Fruit fly (Drosophila melanogaster) whole organism, prepupa: ENCODE measurements around the gene ND-MLRQ.

Experiments
- CG10631 ChIP-seq: fragments of 200-800 bp; sonication (Bioruptor generic); optimal IDR thresholded peaks from 2 replicates; lab custom pipeline; 2016; ENCODE audit warnings: missing biosample characterization, missing genetic modification characterization
- CG11294 ChIP-seq: fragments of 200-800 bp; sonication (Bioruptor generic); IDR thresholded peaks from 2 replicates; pipeline ENCODE4 v1.3.6; 2022; ENCODE audit warnings: missing biosample characterization, missing genetic modification characterization
- CG11902 ChIP-seq: fragments of 200-800 bp; sonication (Bioruptor generic); optimal IDR thresholded peaks from 3 replicates; lab custom pipeline; 2016; ENCODE audit warnings: missing biosample characterization, missing genetic modification characterization
- CG3032 ChIP-seq: fragments of 200-800 bp; optimal IDR thresholded peaks from 2 replicates; lab custom pipeline; 2019; ENCODE audit warnings: missing biosample characterization, mild to moderate bottlenecking, missing genetic modification characterization, moderate library complexity
- CG31627 ChIP-seq: fragments of 200-800 bp; sonication (Bioruptor generic); optimal IDR thresholded peaks from 3 replicates; lab custom pipeline; 2016; ENCODE audit warnings: missing biosample characterization, missing genetic modification characterization
- CG34406 ChIP-seq: fragments of 200-800 bp; sonication (Bioruptor generic); optimal IDR thresholded peaks from 3 replicates; lab custom pipeline; 2016; ENCODE audit warnings: missing biosample characterization, missing genetic modification characterization
- CG4318 ChIP-seq: fragments of 200-800 bp; sonication (Bioruptor generic); optimal IDR thresholded peaks from 3 replicates; lab custom pipeline; 2017; ENCODE audit warnings: missing biosample characterization, mild to moderate bottlenecking, missing genetic modification characterization
- CG6276 ChIP-seq: fragments of 200-800 bp; sonication (Bioruptor generic); optimal IDR thresholded peaks from 2 replicates; lab custom pipeline; 2017; ENCODE audit warnings: missing biosample characterization, mild to moderate bottlenecking, missing genetic modification characterization
- CG6792 ChIP-seq: fragments of 200-800 bp; sonication (Bioruptor generic); optimal IDR thresholded peaks from 3 replicates; lab custom pipeline; 2016; ENCODE audit warnings: missing biosample characterization, missing genetic modification characterization
- CG8632 ChIP-seq: fragments of 200-800 bp; sonication (Bioruptor generic); optimal IDR thresholded peaks from 3 replicates; lab custom pipeline; 2016; ENCODE audit warnings: missing biosample characterization, missing genetic modification characterization
- Eip93F ChIP-seq: fragments of 200-800 bp; sonication (Bioruptor generic); optimal IDR thresholded peaks from 2 replicates; lab custom pipeline; 2016; ENCODE audit warnings: missing biosample characterization, mild to moderate bottlenecking, missing genetic modification characterization
- Ets21C ChIP-seq: fragments of 200-800 bp; sonication (Bioruptor generic); optimal IDR thresholded peaks from 3 replicates; lab custom pipeline; 2016; ENCODE audit warnings: missing biosample characterization, missing genetic modification characterization
- Gug ChIP-seq: fragments of 200-800 bp; sonication (Bioruptor generic); IDR thresholded peaks from 2 replicates; pipeline ENCODE4 v1.3.6; 2022; ENCODE audit warnings: missing biosample characterization, missing genetic modification characterization
- Hr38 ChIP-seq: sonication (Bioruptor generic); optimal IDR thresholded peaks from 2 replicates; lab custom pipeline; 2016; ENCODE audit warnings: missing biosample characterization, missing genetic modification characterization
- Hr39 ChIP-seq: fragments of 200-800 bp; sonication (Bioruptor generic); optimal IDR thresholded peaks from 2 replicates; lab custom pipeline; 2016; ENCODE audit warnings: missing biosample characterization, missing genetic modification characterization
- OdsH ChIP-seq: fragments of 200-800 bp; sonication (Bioruptor generic); optimal IDR thresholded peaks from 3 replicates; lab custom pipeline; 2016; ENCODE audit warnings: missing biosample characterization, missing genetic modification characterization
- Smox ChIP-seq: fragments of 200-800 bp; sonication (Bioruptor generic); optimal IDR thresholded peaks from 3 replicates; lab custom pipeline; 2016; ENCODE audit warnings: missing biosample characterization, missing genetic modification characterization
- Sox102F ChIP-seq: fragments of 200-800 bp; sonication (Bioruptor generic); optimal IDR thresholded peaks from 2 replicates; lab custom pipeline; 2016; ENCODE audit warnings: missing biosample characterization, mild to moderate bottlenecking, missing genetic modification characterization
- Sox14 ChIP-seq: fragments of 200-800 bp; sonication (Bioruptor generic); optimal IDR thresholded peaks from 3 replicates; lab custom pipeline; 2016; ENCODE audit warnings: missing biosample characterization, missing genetic modification characterization
- achi ChIP-seq: fragments of 200-800 bp; sonication (Bioruptor generic); optimal IDR thresholded peaks from 3 replicates; lab custom pipeline; 2016; ENCODE audit warnings: missing biosample characterization, missing genetic modification characterization
- cyc ChIP-seq: fragments of 200-800 bp; sonication (Bioruptor generic); optimal IDR thresholded peaks from 3 replicates; lab custom pipeline; 2016; ENCODE audit warnings: missing biosample characterization, missing genetic modification characterization
- eg ChIP-seq: fragments of 200-800 bp; sonication (Bioruptor generic); IDR thresholded peaks from 3 replicates; pipeline ENCODE4 v1.3.6; 2022; ENCODE audit warnings: missing biosample characterization, missing genetic modification characterization
- fd59A ChIP-seq: fragments of 200-800 bp; sonication (Bioruptor generic); optimal IDR thresholded peaks from 2 replicates; lab custom pipeline; 2017; ENCODE audit warnings: missing biosample characterization, mild to moderate bottlenecking, missing genetic modification characterization, missing genetic modification reagents
- fd85E ChIP-seq: fragments of 200-800 bp; sonication (Bioruptor generic); optimal IDR thresholded peaks from 3 replicates; lab custom pipeline; 2016; ENCODE audit warnings: missing biosample characterization, missing genetic modification characterization
- lz ChIP-seq: fragments of 200-800 bp; sonication (Bioruptor generic); optimal IDR thresholded peaks from 3 replicates; lab custom pipeline; 2016; ENCODE audit warnings: missing biosample characterization, missing genetic modification characterization
- net ChIP-seq: fragments of 200-800 bp; sonication (Bioruptor generic); optimal IDR thresholded peaks from 3 replicates; lab custom pipeline; 2016; ENCODE audit warnings: missing biosample characterization, missing genetic modification characterization
- pdm3 ChIP-seq: fragments of 200-800 bp; sonication (Bioruptor generic); optimal IDR thresholded peaks from 3 replicates; lab custom pipeline; 2016; ENCODE audit warnings: missing biosample characterization, missing genetic modification characterization
- salr ChIP-seq, 2 experiments: fragments of 200-800 bp; sonication (Bioruptor generic); optimal IDR thresholded peaks; 3 replicates each; lab custom pipeline; 2016 to 2018; ENCODE audit warnings: missing biosample characterization in 2 of 2, missing genetic modification characterization in 2 of 2, mild to moderate bottlenecking in 1 of 2
- ss ChIP-seq, 2 experiments: fragments of 200-800 bp; sonication (Bioruptor generic); optimal IDR thresholded peaks; 2 replicates in 1 of 2; 3 replicates in 1 of 2; lab custom pipeline; 2017 to 2018; ENCODE audit warnings: mild to moderate bottlenecking in 2 of 2, missing biosample characterization in 2 of 2, missing genetic modification characterization in 2 of 2, moderate library complexity in 1 of 2
- svp ChIP-seq: fragments of 200-800 bp; sonication (Bioruptor generic); peaks from one replicate; lab custom pipeline; 2016; ENCODE audit warnings: missing biosample characterization, missing genetic modification characterization
- topi ChIP-seq: fragments of 200-800 bp; sonication (Bioruptor generic); optimal IDR thresholded peaks from 3 replicates; lab custom pipeline; 2016; ENCODE audit warnings: missing biosample characterization, missing genetic modification characterization
- vri ChIP-seq: fragments of 200-800 bp; sonication (Bioruptor generic); optimal IDR thresholded peaks from 3 replicates; lab custom pipeline; 2016; ENCODE audit warnings: missing biosample characterization, mild to moderate bottlenecking, missing genetic modification characterization

ND-MLRQ gene

dm6 chr3L:23339079-23339727, at the start of gene ND-MLRQ:
Gene ND-MLRQ, plus strand, starts transcription at chr3L:23339326.
- TF ChIP-seq svp (GFP tag; lab: Kevin White, UChicago) = peak; percentile 33
- no peak for TF ChIP-seq CG10631
- TF ChIP-seq CG6276 (GFP tag; lab: Kevin White, UChicago) = peak; percentile 25

DNA sequence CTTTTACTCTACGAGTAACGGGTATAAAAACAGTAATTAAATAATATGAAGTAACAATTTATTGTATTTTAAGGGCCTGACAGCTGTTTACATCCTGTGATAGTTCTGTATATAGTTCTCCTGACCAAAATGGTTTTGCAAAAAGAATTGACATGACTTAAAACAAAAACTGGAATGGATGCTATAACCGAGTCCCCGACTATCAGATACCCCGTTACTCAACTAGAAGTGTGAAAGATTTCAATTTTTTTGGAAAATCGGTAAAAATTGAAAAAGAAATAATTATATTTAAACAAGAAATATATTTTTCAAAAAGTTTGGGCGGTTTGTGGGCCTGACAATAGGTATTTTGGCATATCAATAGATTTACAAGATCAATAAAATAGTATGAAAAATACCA, 2.6 kb upstream of the ND-MLRQ start:
- TF ChIP-seq Sox14 (GFP tag; lab: Kevin White, UChicago) = no peak
- TF ChIP-seq CG3032 (tag; lab: Kevin White, UChicago) = no peak
- no peak for TF ChIP-seq fd85E (GFP tag; lab: Kevin White, UChicago)
- no peak for TF ChIP-seq ss (GFP tag; optimal IDR thresholded peaks at IDR 0.05; lab: Kevin White, UChicago)
- no peak for TF ChIP-seq CG6276 (GFP tag; lab: Kevin White, UChicago)
- no peak for TF ChIP-seq achi (GFP tag; lab: Kevin White, UChicago)
- no peak for TF ChIP-seq Sox102F (GFP tag; lab: Kevin White, UChicago)
- TF ChIP-seq CG8632 = no peak
- TF ChIP-seq salr (GFP tag; optimal IDR thresholded peaks at IDR 0.05; lab: Kevin White, UChicago) = no peak
- TF ChIP-seq vri (GFP tag; lab: Kevin White, UChicago) = no peak
- no peak for TF ChIP-seq net (GFP tag; lab: Kevin White, UChicago)
- no peak for TF ChIP-seq fd59A (GFP tag; lab: Kevin White, UChicago)
- no peak for TF ChIP-seq Gug (GFP tag; lab: Robert Waterston, UW)
- no peak for TF ChIP-seq lz (GFP tag; lab: Kevin White, UChicago)

dm6 chr3L:23337939-23338338, 1.2 kb upstream of the ND-MLRQ start, which contains the start of gene alpha-Cat:
Gene alpha-Cat, minus strand, starts transcription at chr3L:23338100.
- TF ChIP-seq CG34406 (GFP tag; lab: Kevin White, UChicago) = no peak
- no peak for TF ChIP-seq Smox (GFP tag; lab: Kevin White, UChicago)
- TF ChIP-seq CG11902 (GFP tag; lab: Kevin White, UChicago) = peak; percentile 5
- peak; percentile 2 for TF ChIP-seq cyc
- TF ChIP-seq CG31627 (GFP tag; lab: Kevin White, UChicago) = peak; percentile 16
- peak; percentile 3 for TF ChIP-seq OdsH (GFP tag; lab: Kevin White, UChicago)
- TF ChIP-seq pdm3 (GFP tag; lab: Kevin White, UChicago) = peak; percentile 5
- TF ChIP-seq Hr39 = peak; percentile 37
- TF ChIP-seq net (GFP tag; lab: Kevin White, UChicago) = no peak

DNA sequence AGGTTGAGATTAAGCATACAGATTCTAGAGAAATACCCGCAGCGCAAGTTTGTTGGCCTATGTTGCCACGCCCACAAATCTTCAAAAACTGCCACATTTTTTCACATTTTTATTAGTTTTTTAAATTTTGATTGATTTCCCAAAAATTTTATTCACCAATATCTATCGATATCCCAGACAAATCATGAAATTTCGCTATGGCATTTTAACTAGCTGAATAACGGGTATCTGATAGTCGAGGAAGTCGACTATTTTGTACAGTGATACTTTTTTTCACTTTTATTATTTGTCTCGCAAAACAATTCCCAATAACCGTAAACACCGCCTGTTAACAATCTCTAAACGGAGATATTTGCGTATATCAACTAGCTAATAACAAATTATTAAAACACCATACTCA, 944 bp downstream of the ND-MLRQ start:
- TF ChIP-seq topi (GFP tag; lab: Kevin White, UChicago) = no peak

DNA sequence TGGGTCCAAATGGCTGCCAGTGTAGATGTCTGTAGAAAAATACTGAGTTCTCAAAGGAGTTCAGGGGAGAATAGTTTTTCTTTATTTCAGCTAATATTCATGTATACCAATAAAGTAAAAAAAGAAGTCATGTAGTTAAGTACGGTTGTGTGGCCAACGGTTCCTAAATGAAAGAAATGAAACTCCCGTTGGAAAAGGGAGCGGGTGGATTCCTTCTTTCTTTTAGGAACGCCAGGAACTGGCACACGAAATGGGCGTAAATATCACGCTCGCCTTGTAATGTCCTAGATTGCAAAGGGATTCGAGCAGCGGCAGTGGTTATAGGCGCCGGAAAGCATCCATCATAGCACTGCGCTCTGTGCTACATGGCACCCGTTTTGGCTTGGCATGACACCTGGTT, 4.3 kb downstream of the ND-MLRQ start:
- TF ChIP-seq svp (GFP tag; lab: Kevin White, UChicago) = peak; percentile 23
- no peak for TF ChIP-seq topi (GFP tag; lab: Kevin White, UChicago)

DNA sequence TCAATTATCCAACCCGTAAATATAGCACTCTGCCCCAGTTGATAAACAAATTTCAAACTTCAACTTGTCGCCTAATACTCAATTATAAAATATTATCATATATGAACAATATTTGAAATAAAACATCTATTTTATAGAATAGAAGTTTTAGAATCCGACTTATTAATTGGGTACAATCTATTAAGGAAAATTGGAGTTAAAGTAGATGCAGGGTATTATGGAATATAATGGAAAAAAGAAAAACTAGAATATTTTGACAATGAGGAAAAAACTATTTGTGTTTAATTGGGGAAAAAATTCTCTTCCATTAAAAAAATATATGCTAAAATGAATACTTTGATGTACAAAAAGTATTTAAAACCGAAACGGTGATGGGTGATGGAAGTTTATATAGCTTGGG, 7.6 kb downstream of the ND-MLRQ start:
- TF ChIP-seq CG6792 (GFP tag; lab: Kevin White, UChicago) (no peak), salr (GFP tag; optimal IDR thresholded peaks at IDR 0.05; lab: Kevin White, UChicago) (no peak), CG11294 (no peak), Eip93F (no peak), CG6276 (GFP tag; lab: Kevin White, UChicago) (no peak), CG4318 (no peak), fd85E (GFP tag; lab: Kevin White, UChicago) (no peak), CG10631 (no peak), net (GFP tag; lab: Kevin White, UChicago) (no peak), Gug (GFP tag; lab: Robert Waterston, UW) (no peak), topi (GFP tag; lab: Kevin White, UChicago) (no peak), CG8632 (no peak), Hr38 (GFP tag; lab: Kevin White, UChicago) (no peak), Ets21C (GFP tag; lab: Kevin White, UChicago) (no peak), eg (GFP tag; lab: Robert Waterston, UW) (no peak)
